Worm (Caenorhabditis elegans): ENCODE data around the gene Y69A2AR.1.

DNA sequence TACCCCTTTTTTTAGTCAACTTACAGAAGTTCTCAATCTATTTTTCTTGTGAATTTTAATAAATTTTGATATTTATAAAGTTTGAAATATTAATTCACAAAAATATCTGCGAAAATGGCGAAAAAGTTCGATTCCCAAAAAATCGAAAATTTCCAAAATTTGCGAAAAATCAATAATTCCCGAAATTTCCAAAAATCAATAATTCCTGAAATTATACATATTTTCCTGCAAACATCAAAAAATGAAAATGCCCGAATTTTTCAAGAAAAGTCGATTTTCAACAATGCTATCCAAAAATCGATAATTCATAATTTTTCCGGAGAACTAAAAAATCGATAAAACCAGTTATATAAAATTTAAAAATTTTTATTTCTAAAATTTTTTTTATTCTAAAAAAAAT, 16.8 kb upstream of the Y69A2AR.1 start:
- TF ChIP-seq skn-1 (tag; optimal IDR thresholded peaks at IDR 0.05) (no peak), ceh-82 (tag; optimal IDR thresholded peaks at IDR 0.05) (no peak), aly-2 (tag; optimal IDR thresholded peaks at IDR 0.05) (no peak), fos-1 (tag; optimal IDR thresholded peaks at IDR 0.05) (no peak), jun-1 (tag; optimal IDR thresholded peaks at IDR 0.05) (no peak), lsy-12 (tag; optimal IDR thresholded peaks at IDR 0.05) (no peak), ztf-11 (tag; optimal IDR thresholded peaks at IDR 0.05) (no peak), ztf-4 (tag; optimal IDR thresholded peaks at IDR 0.05) (no peak), elt-3 (tag; optimal IDR thresholded peaks at IDR 0.05) (no peak), R02D3.7 (tag; optimal IDR thresholded peaks at IDR 0.05) (no peak), unc-39 (tag; optimal IDR thresholded peaks at IDR 0.05) (no peak), lin-39 (tag; optimal IDR thresholded peaks at IDR 0.05) (no peak), nhr-77 (tag; optimal IDR thresholded peaks at IDR 0.05) (no peak), ama-1 (optimal IDR thresholded peaks at IDR 0.05) (no peak)
